Worm (Caenorhabditis elegans): ENCODE results near the gene pgam-5.
A peak's percentile ranks its signal among the peaks of the same experiment; 100 is the strongest.

Gene pgam-5

ce11 chrII:7618212-7618611 lies 19.7 kb upstream of the pgam-5 start:
- no peak for TF ChIP-seq tra-4 (tag; optimal IDR thresholded peaks at IDR 0.05)
- no peak for TF ChIP-seq ceh-13 (GFP tag; optimal IDR thresholded peaks at IDR 0.05)
- no peak for TF ChIP-seq hnd-1 (tag; optimal IDR thresholded peaks at IDR 0.05)
- TF ChIP-seq tbx-37 (GFP tag; conservative IDR thresholded peaks at IDR 0.05), result no peak
- TF ChIP-seq scrt-1 (GFP tag; IDR thresholded peaks at IDR 0.05), result no peak
- TF ChIP-seq tbx-11 (GFP tag; IDR thresholded peaks at IDR 0.05), result no peak
- TF ChIP-seq B0310.2 (tag; optimal IDR thresholded peaks at IDR 0.05), result no peak
- TF ChIP-seq sea-1 (GFP tag; conservative IDR thresholded peaks at IDR 0.05), result no peak
- TF ChIP-seq aly-1 (tag; optimal IDR thresholded peaks at IDR 0.05), result no peak
- no peak for TF ChIP-seq ceh-36 (tag; optimal IDR thresholded peaks at IDR 0.05)
- TF ChIP-seq hmg-4 (GFP tag; optimal IDR thresholded peaks at IDR 0.05), result no peak
- no peak for TF ChIP-seq pes-1 (GFP tag; IDR thresholded peaks at IDR 0.05)
- no peak for TF ChIP-seq hmbx-1 (tag; optimal IDR thresholded peaks at IDR 0.05)
- TF ChIP-seq ets-7 (tag; optimal IDR thresholded peaks at IDR 0.05), result no peak

DNA sequence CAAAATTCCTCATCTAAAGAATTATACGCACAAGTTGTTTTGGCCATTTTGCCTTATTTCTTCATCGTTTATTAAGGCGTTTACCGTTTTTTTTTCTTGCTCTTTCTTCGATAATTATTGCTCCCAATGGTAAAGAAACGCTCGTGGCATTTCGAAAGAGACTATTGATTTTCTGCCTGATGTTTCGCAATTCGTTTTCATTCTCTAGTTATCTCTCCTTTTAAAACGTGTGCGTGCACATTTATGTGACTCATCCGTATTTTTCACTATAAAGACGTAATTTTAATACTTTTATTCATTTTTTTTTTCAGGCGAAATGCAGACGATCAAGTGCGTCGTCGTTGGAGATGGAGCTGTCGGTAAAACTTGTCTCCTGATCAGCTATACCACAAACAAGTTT lies 17.6 kb upstream of the pgam-5 start, which contains the start of gene cdc-42:
Gene cdc-42, plus strand, starts transcription at position 312 of the 400 bp plus-strand sequence.
- TF ChIP-seq ama-1 (optimal IDR thresholded peaks at IDR 0.05), result no peak
- no peak for TF ChIP-seq tbx-11 (GFP tag; IDR thresholded peaks at IDR 0.05)

- TF ChIP-seq tbx-37 (GFP tag; conservative IDR thresholded peaks at IDR 0.05) (no peak), scrt-1 (GFP tag; IDR thresholded peaks at IDR 0.05) (no peak), tra-4 (tag; optimal IDR thresholded peaks at IDR 0.05) (no peak), B0310.2 (tag; optimal IDR thresholded peaks at IDR 0.05) (no peak), hmbx-1 (tag; optimal IDR thresholded peaks at IDR 0.05) (no peak), hmg-4 (GFP tag; optimal IDR thresholded peaks at IDR 0.05) (no peak), tbx-11 (GFP tag; IDR thresholded peaks at IDR 0.05) (no peak), ceh-13 (GFP tag; optimal IDR thresholded peaks at IDR 0.05) (no peak), pes-1 (GFP tag; IDR thresholded peaks at IDR 0.05) (no peak)
Observed at ce11 chrII:7615318-7615891, 16.9 kb upstream of the pgam-5 start.

DNA sequence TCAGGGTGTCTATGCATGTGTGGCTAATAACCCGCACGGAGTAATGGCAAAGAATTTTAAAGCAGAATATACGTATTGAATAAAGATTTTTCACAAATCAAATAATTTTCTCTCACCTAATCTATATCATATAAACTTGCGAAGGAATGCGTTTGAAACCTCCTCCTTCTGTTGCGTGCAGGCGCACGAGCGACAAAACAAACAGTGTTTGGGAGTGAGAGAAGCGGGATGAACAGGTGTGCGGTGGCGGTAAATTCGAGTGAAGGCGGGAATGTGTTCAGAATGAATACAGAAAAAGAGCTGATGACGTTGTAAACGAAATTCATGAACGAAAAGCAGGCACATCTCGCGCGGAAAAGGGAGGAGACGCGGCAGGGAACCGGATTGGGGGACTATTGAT lies 15.8 kb upstream of the pgam-5 start:
- peak; percentile 15 for TF ChIP-seq hmg-4 (GFP tag; optimal IDR thresholded peaks at IDR 0.05)
- no peak for TF ChIP-seq flt-1 (GFP tag; IDR thresholded peaks at IDR 0.05)

- TF ChIP-seq hmbx-1 (tag; optimal IDR thresholded peaks at IDR 0.05) (no peak), tra-4 (tag; optimal IDR thresholded peaks at IDR 0.05) (no peak), flt-1 (GFP tag; IDR thresholded peaks at IDR 0.05) (no peak), ama-1 (optimal IDR thresholded peaks at IDR 0.05) (no peak), ceh-36 (tag; optimal IDR thresholded peaks at IDR 0.05) (no peak), tbx-37 (GFP tag; conservative IDR thresholded peaks at IDR 0.05) (no peak), hnd-1 (tag; optimal IDR thresholded peaks at IDR 0.05) (no peak), ceh-13 (GFP tag; optimal IDR thresholded peaks at IDR 0.05) (no peak), F13C5.2 (tag; optimal IDR thresholded peaks at IDR 0.05) (no peak), hmg-4 (GFP tag; optimal IDR thresholded peaks at IDR 0.05) (no peak), aly-1 (tag; optimal IDR thresholded peaks at IDR 0.05) (no peak), B0310.2 (tag; optimal IDR thresholded peaks at IDR 0.05) (no peak), scrt-1 (GFP tag; IDR thresholded peaks at IDR 0.05) (no peak), ets-7 (tag; optimal IDR thresholded peaks at IDR 0.05) (no peak), sea-1 (GFP tag; conservative IDR thresholded peaks at IDR 0.05) (no peak), pes-1 (GFP tag; IDR thresholded peaks at IDR 0.05) (no peak), tbx-11 (GFP tag; IDR thresholded peaks at IDR 0.05) (no peak)
Observed at ce11 chrII:7613241-7613782, 14.8 kb upstream of the pgam-5 start, which contains the start of the genes oig-4 and R07G3.7. Gene oig-4, plus strand, starts transcription at chrII:7613541. Gene R07G3.7, minus strand, starts transcription at chrII:7613732.

- TF ChIP-seq aly-1 (tag; optimal IDR thresholded peaks at IDR 0.05) (no peak), hmbx-1 (tag; optimal IDR thresholded peaks at IDR 0.05) (no peak), pes-1 (GFP tag; IDR thresholded peaks at IDR 0.05) (no peak)
Observed at ce11 chrII:7607953-7608352, 9.4 kb upstream of the pgam-5 start, which contains the start of gene lips-17. Gene lips-17, plus strand, starts transcription at chrII:7608253.

DNA sequence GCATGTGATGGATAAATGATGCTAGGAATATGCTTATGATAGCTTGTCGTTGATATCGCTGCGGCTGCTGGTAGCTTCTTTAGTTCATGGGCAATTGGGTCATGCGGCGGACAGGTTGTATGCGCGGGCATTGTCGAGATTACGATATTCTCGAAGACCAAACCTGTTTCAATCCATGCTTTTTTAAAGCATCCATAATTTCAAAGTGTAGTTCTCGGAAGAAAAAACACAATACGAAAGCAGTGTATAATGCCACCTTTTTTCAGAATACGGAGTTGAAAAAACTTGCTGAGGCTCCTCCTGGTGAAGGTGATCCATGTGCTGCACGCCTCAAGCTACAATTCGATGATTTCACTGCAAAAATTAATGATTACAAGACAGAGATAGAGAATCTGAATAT lies 6.8 kb upstream of the pgam-5 start, which contains the start of gene osm-8:
Gene osm-8, minus strand, starts transcription at position 101 of the 400 bp plus-strand sequence.
- no peak for TF ChIP-seq tbx-37 (GFP tag; conservative IDR thresholded peaks at IDR 0.05)
- no peak for TF ChIP-seq ets-7 (tag; optimal IDR thresholded peaks at IDR 0.05)
- TF ChIP-seq pes-1 (GFP tag; IDR thresholded peaks at IDR 0.05), result no peak
- TF ChIP-seq flt-1 (GFP tag; IDR thresholded peaks at IDR 0.05), result no peak
- TF ChIP-seq scrt-1 (GFP tag; IDR thresholded peaks at IDR 0.05), result no peak
- no peak for TF ChIP-seq tra-4 (tag; optimal IDR thresholded peaks at IDR 0.05)
- no peak for TF ChIP-seq aly-1 (tag; optimal IDR thresholded peaks at IDR 0.05)
- TF ChIP-seq hmbx-1 (tag; optimal IDR thresholded peaks at IDR 0.05), result no peak
- no peak for TF ChIP-seq hnd-1 (tag; optimal IDR thresholded peaks at IDR 0.05)
- TF ChIP-seq tbx-11 (GFP tag; IDR thresholded peaks at IDR 0.05), result no peak
- TF ChIP-seq sea-1 (GFP tag; conservative IDR thresholded peaks at IDR 0.05), result no peak
- TF ChIP-seq F13C5.2 (tag; optimal IDR thresholded peaks at IDR 0.05), result no peak

- TF ChIP-seq B0310.2 (tag; optimal IDR thresholded peaks at IDR 0.05) (no peak), tbx-11 (GFP tag; IDR thresholded peaks at IDR 0.05) (no peak), F13C5.2 (tag; optimal IDR thresholded peaks at IDR 0.05) (no peak), ama-1 (optimal IDR thresholded peaks at IDR 0.05) (no peak), ceh-36 (tag; optimal IDR thresholded peaks at IDR 0.05) (no peak), scrt-1 (GFP tag; IDR thresholded peaks at IDR 0.05) (no peak), hmbx-1 (tag; optimal IDR thresholded peaks at IDR 0.05) (no peak), ets-7 (tag; optimal IDR thresholded peaks at IDR 0.05) (no peak), tbx-37 (GFP tag; conservative IDR thresholded peaks at IDR 0.05) (no peak), hnd-1 (tag; optimal IDR thresholded peaks at IDR 0.05) (no peak), flt-1 (GFP tag; IDR thresholded peaks at IDR 0.05) (no peak), aly-1 (tag; optimal IDR thresholded peaks at IDR 0.05) (no peak), tra-4 (tag; optimal IDR thresholded peaks at IDR 0.05) (no peak), hmg-4 (GFP tag; optimal IDR thresholded peaks at IDR 0.05) (no peak), sea-1 (GFP tag; conservative IDR thresholded peaks at IDR 0.05) (no peak), ceh-13 (GFP tag; optimal IDR thresholded peaks at IDR 0.05) (no peak), pes-1 (GFP tag; IDR thresholded peaks at IDR 0.05) (no peak)
Observed at ce11 chrII:7599357-7599756, 805 bp upstream of the pgam-5 start, which contains the start of gene npp-21. Gene npp-21, plus strand, starts transcription at chrII:7599657.
